Worm (Caenorhabditis elegans) whole organism, L3 larva: ENCODE data around the gene Y38H6C.8.

Experiments used
- R02D3.7 ChIP-seq: fragments of 150-350 bp; optimal IDR thresholded peaks from 2 replicates; lab custom pipeline; 2014; ENCODE audit warnings: missing biosample characterization, missing genetic modification characterization
- ZK546.5 ChIP-seq: sonication (generic microtip); optimal IDR thresholded peaks from 2 replicates; lab custom pipeline; 2017; ENCODE audit warnings: missing biosample characterization, missing genetic modification characterization
- aly-2 ChIP-seq: fragments of 150-350 bp; optimal IDR thresholded peaks from 2 replicates; lab custom pipeline; 2014; ENCODE audit warnings: missing biosample characterization, missing genetic modification characterization
- ama-1 ChIP-seq: fragments of 150-350 bp; optimal IDR thresholded peaks from 2 replicates; lab custom pipeline; 2018
- ceh-16 ChIP-seq: sonication (generic microtip); optimal IDR thresholded peaks from 2 replicates; lab custom pipeline; 2017; ENCODE audit warnings: missing biosample characterization, missing genetic modification characterization
- ceh-28 ChIP-seq: fragments of 150-350 bp; optimal IDR thresholded peaks from 2 replicates; lab custom pipeline; 2014; ENCODE audit warnings: missing biosample characterization, missing genetic modification reagents, missing genetic modification characterization
- ceh-9 ChIP-seq: sonication (generic microtip); optimal IDR thresholded peaks from 2 replicates; lab custom pipeline; 2018; ENCODE audit warnings: missing biosample characterization, missing genetic modification characterization
- daf-12 ChIP-seq: fragments of 150-350 bp; optimal IDR thresholded peaks from 2 replicates; lab custom pipeline; 2014; ENCODE audit warnings: missing biosample characterization, missing genetic modification reagents, missing genetic modification characterization
- egl-27 ChIP-seq: sonication (generic microtip); optimal IDR thresholded peaks from 4 replicates; lab custom pipeline; 2017; ENCODE audit warnings: missing biosample characterization, missing genetic modification reagents, missing genetic modification characterization
- egl-5 ChIP-seq: fragments of 150-350 bp; optimal IDR thresholded peaks from 2 replicates; lab custom pipeline; 2017; ENCODE audit warnings: missing biosample characterization, missing genetic modification reagents, missing genetic modification characterization, inconsistent platforms
- elt-1 ChIP-seq: fragments of 150-350 bp; optimal IDR thresholded peaks from 2 replicates; lab custom pipeline; 2014; ENCODE audit warnings: missing biosample characterization, missing genetic modification characterization
- elt-2 ChIP-seq: sonication (generic microtip); optimal IDR thresholded peaks from 2 replicates; lab custom pipeline; 2016; ENCODE audit warnings: missing genetic modification reagents, mild to moderate bottlenecking, missing genetic modification characterization, missing compliant biosample characterization
- eor-1 ChIP-seq, 2 experiments: fragments of 150-350 bp; optimal IDR thresholded peaks; 2 replicates each; lab custom pipeline; 2014 to 2018; ENCODE audit warnings: missing biosample characterization in 2 of 2, missing genetic modification characterization in 2 of 2
- fkh-10 ChIP-seq: sonication (generic microtip); optimal IDR thresholded peaks from 2 replicates; lab custom pipeline; 2017; ENCODE audit warnings: missing biosample characterization, missing genetic modification reagents, missing genetic modification characterization
- fos-1 ChIP-seq: fragments of 150-350 bp; optimal IDR thresholded peaks from 2 replicates; lab custom pipeline; 2014; ENCODE audit warnings: missing biosample characterization, missing genetic modification characterization
- hmg-11 ChIP-seq: sonication (generic microtip); optimal IDR thresholded peaks from 2 replicates; lab custom pipeline; 2016; ENCODE audit warnings: missing genetic modification characterization, missing compliant biosample characterization
- lin-15B ChIP-seq: fragments of 150-350 bp; optimal IDR thresholded peaks from 2 replicates; lab custom pipeline; 2014; ENCODE audit warnings: missing biosample characterization, missing genetic modification characterization
- lin-39 ChIP-seq: fragments of 150-350 bp; optimal IDR thresholded peaks from 2 replicates; lab custom pipeline; 2018; ENCODE audit warnings: missing biosample characterization, missing genetic modification reagents, missing genetic modification characterization
- mdl-1 ChIP-seq: fragments of 150-350 bp; optimal IDR thresholded peaks from 2 replicates; lab custom pipeline; 2014; ENCODE audit warnings: missing biosample characterization, missing genetic modification characterization
- mml-1 ChIP-seq: fragments of 150-350 bp; sonication (generic microtip); optimal IDR thresholded peaks from 3 replicates; lab custom pipeline; 2014; ENCODE audit warnings: missing biosample characterization, missing genetic modification characterization
- nfya-1 ChIP-seq: sonication (generic microtip); optimal IDR thresholded peaks from 2 replicates; lab custom pipeline; 2017; ENCODE audit warnings: missing genetic modification characterization, mild to moderate bottlenecking, missing compliant biosample characterization, antibody characterized with exemption, moderate library complexity; ENCODE audit not compliant: insufficient read depth
- nhr-12 ChIP-seq: fragments of 150-350 bp; optimal IDR thresholded peaks from 2 replicates; lab custom pipeline; 2014; ENCODE audit warnings: missing biosample characterization, missing genetic modification characterization
- nhr-23 ChIP-seq: fragments of 150-350 bp; optimal IDR thresholded peaks from 2 replicates; lab custom pipeline; 2014; ENCODE audit warnings: missing biosample characterization, missing genetic modification reagents, missing genetic modification characterization
- nhr-237 ChIP-seq: fragments of 150-350 bp; optimal IDR thresholded peaks from 2 replicates; lab custom pipeline; 2014; ENCODE audit warnings: missing biosample characterization, missing genetic modification characterization
- nhr-25 ChIP-seq: sonication (generic microtip); optimal IDR thresholded peaks from 2 replicates; lab custom pipeline; 2017; ENCODE audit warnings: missing biosample characterization, missing genetic modification characterization
- nhr-28 ChIP-seq: fragments of 150-350 bp; optimal IDR thresholded peaks from 2 replicates; lab custom pipeline; 2014; ENCODE audit warnings: missing biosample characterization, missing genetic modification characterization
- nhr-43 ChIP-seq: sonication (generic microtip); optimal IDR thresholded peaks from 2 replicates; lab custom pipeline; 2016; ENCODE audit warnings: mild to moderate bottlenecking, missing genetic modification characterization, missing compliant biosample characterization; ENCODE audit not compliant: poor library complexity, severe bottlenecking
- nhr-77 ChIP-seq: fragments of 150-350 bp; optimal IDR thresholded peaks from 2 replicates; lab custom pipeline; 2014; ENCODE audit warnings: missing biosample characterization, missing genetic modification characterization
- pha-4 ChIP-seq: fragments of 150-350 bp; optimal IDR thresholded peaks from 2 replicates; lab custom pipeline; 2014; ENCODE audit warnings: missing biosample characterization, missing genetic modification reagents, missing genetic modification characterization
- pqm-1 ChIP-seq: fragments of 150-350 bp; optimal IDR thresholded peaks from 2 replicates; lab custom pipeline; 2017; ENCODE audit warnings: missing biosample characterization, missing genetic modification characterization, inconsistent platforms
- skn-1 ChIP-seq: fragments of 150-350 bp; optimal IDR thresholded peaks from 2 replicates; lab custom pipeline; 2014; ENCODE audit warnings: missing biosample characterization, missing genetic modification characterization
- snpc-4 ChIP-seq: fragments of 150-350 bp; optimal IDR thresholded peaks from 2 replicates; lab custom pipeline; 2014; ENCODE audit warnings: missing biosample characterization, missing genetic modification characterization
- unc-39 ChIP-seq: sonication (generic microtip); optimal IDR thresholded peaks from 4 replicates; lab custom pipeline; 2017; ENCODE audit warnings: missing biosample characterization, missing genetic modification characterization
- unc-62 ChIP-seq: fragments of 150-350 bp; sonication (generic microtip); optimal IDR thresholded peaks from 4 replicates; lab custom pipeline; 2014; ENCODE audit warnings: missing biosample characterization, missing genetic modification reagents, missing genetic modification characterization
- zag-1 ChIP-seq: fragments of 150-350 bp; optimal IDR thresholded peaks from 2 replicates; lab custom pipeline; 2014; ENCODE audit warnings: missing biosample characterization, missing genetic modification characterization
- ztf-11 ChIP-seq: fragments of 150-350 bp; optimal IDR thresholded peaks from 2 replicates; lab custom pipeline; 2014; ENCODE audit warnings: missing biosample characterization, missing genetic modification characterization
- ztf-4 ChIP-seq: fragments of 150-350 bp; optimal IDR thresholded peaks from 2 replicates; lab custom pipeline; 2014; ENCODE audit warnings: missing biosample characterization, missing genetic modification characterization

Gene Y38H6C.8

DNA sequence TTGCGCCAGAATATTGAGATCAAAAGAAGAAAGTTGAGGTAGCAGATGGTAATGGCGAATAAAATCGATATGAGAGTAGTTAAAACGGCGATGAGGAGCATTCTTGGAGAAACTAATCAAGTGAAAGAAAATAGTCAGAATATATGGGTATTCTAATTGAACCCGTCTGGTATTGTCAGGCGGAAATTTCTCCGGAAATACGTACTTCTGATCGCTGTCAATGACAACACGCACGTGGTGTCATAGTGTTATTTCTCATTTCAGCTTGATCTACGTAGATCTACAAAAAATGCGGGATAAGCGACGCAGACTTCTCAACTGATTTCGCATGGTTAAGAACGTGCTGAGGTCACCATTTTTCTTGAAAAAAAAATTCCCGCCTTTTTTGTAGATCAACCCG lies 21.4 kb upstream of the Y38H6C.8 start, which contains the start of gene srbc-79:
Gene srbc-79 (minus strand): TSS at position 101 of the 400 bp plus-strand sequence.
- no peak for TF ChIP-seq unc-62
- TF ChIP-seq egl-27, result no peak
- no peak for TF ChIP-seq nhr-43 (tag; lab: Kevin White, UChicago)
- TF ChIP-seq skn-1 (tag; lab: Kevin White, UChicago), result no peak
- no peak for TF ChIP-seq elt-1
- no peak for TF ChIP-seq nfya-1 (tag; lab: Kevin White, UChicago)
- TF ChIP-seq egl-5 (tag; lab: Kevin White, UChicago), result no peak
- TF ChIP-seq pha-4 (tag; lab: Kevin White, UChicago), result no peak
- no peak for TF ChIP-seq pqm-1
- no peak for TF ChIP-seq eor-1 (tag; optimal IDR thresholded peaks at IDR 0.05; lab: Kevin White, UChicago)
- TF ChIP-seq snpc-4, result no peak
- no peak for TF ChIP-seq nhr-28 (tag; lab: Kevin White, UChicago)
- no peak for TF ChIP-seq ama-1 (lab: Kevin White, UChicago)
- no peak for TF ChIP-seq ZK546.5
- TF ChIP-seq nhr-12 (tag; lab: Kevin White, UChicago), result no peak

ce11 chrV:20493271-20494231 lies 20.2 kb upstream of the Y38H6C.8 start, which contains the start of gene B0250.5:
TSS of gene B0250.5 (plus strand) at chrV:20493924.
- TF ChIP-seq skn-1 (tag; lab: Kevin White, UChicago) (no peak), elt-2 (tag; lab: Kevin White, UChicago) (peak; percentile 27), nhr-77 (tag; lab: Kevin White, UChicago) (no peak), snpc-4 (no peak), unc-39 (tag; lab: Kevin White, UChicago) (no peak), nhr-28 (tag; lab: Kevin White, UChicago) (no peak), fos-1 (no peak), eor-1 (tag; optimal IDR thresholded peaks at IDR 0.05; lab: Kevin White, UChicago) (no peak), nhr-237 (tag; lab: Kevin White, UChicago) (no peak), R02D3.7 (tag; lab: Kevin White, UChicago) (no peak), ceh-28 (no peak), lin-15B (tag; lab: Kevin White, UChicago) (peak; percentile 3), ZK546.5 (no peak), fkh-10 (GFP tag; lab: Kevin White, UChicago) (no peak), nhr-25 (tag; lab: Kevin White, UChicago) (no peak), aly-2 (tag; lab: Kevin White, UChicago) (no peak), pqm-1 (no peak), lin-39 (tag; lab: Kevin White, UChicago) (no peak), unc-62 (no peak), hmg-11 (tag; lab: Kevin White, UChicago) (no peak), nfya-1 (tag; lab: Kevin White, UChicago) (peak; percentile 42), ztf-11 (tag; lab: Kevin White, UChicago) (no peak), mml-1 (tag; lab: Kevin White, UChicago) (no peak), ceh-16 (tag; lab: Kevin White, UChicago) (no peak), mdl-1 (tag; lab: Kevin White, UChicago) (no peak), ztf-4 (tag; lab: Kevin White, UChicago) (no peak), pha-4 (tag; lab: Kevin White, UChicago) (peak; percentile 21)

- TF ChIP-seq fkh-10 (GFP tag; lab: Kevin White, UChicago), result no peak
- TF ChIP-seq daf-12 (tag; lab: Kevin White, UChicago), result no peak
- TF ChIP-seq nhr-43 (tag; lab: Kevin White, UChicago), result peak; percentile 2
- TF ChIP-seq fos-1, result peak; percentile 54
- peak; percentile 51 for TF ChIP-seq elt-2 (tag; lab: Kevin White, UChicago)
- no peak for TF ChIP-seq nhr-25 (tag; lab: Kevin White, UChicago)
These were observed 16.2 kb upstream of the Y38H6C.8 start for ce11 chrV:20497537-20497936.

DNA sequence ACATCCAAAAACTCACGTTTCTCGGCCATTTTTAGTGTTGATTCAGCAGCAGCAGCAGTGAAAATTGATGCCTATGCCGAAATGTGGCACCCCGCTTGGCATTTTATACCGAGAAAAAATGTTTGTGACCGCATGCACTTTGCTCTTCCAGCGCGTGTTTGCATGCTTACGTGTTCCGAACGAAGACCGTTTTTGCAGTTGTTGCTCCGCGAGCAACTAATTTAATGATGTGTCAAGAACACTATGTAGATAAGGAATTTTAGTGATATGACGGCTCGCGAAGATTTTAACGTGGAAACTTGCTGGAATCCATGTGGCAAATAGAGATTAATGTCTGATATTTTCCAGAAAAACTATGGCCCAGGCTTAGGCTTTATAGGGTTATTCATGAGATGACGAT lies 14.8 kb upstream of the Y38H6C.8 start, which contains the start of gene dct-16:
Gene dct-16 (minus strand): TSS at position 78 of the 400 bp plus-strand sequence.
- no peak for TF ChIP-seq unc-62
- no peak for TF ChIP-seq hmg-11 (tag; lab: Kevin White, UChicago)
- TF ChIP-seq fkh-10 (GFP tag; lab: Kevin White, UChicago), result no peak
- peak; percentile 39 for TF ChIP-seq ama-1 (lab: Kevin White, UChicago)
- no peak for TF ChIP-seq pha-4 (tag; lab: Kevin White, UChicago)
- TF ChIP-seq nhr-23 (tag; lab: Kevin White, UChicago), result no peak
- no peak for TF ChIP-seq nhr-77 (tag; lab: Kevin White, UChicago)
- no peak for TF ChIP-seq ceh-9 (tag; lab: Kevin White, UChicago)
- peak; percentile 90 for TF ChIP-seq pqm-1
- no peak for TF ChIP-seq egl-27
- no peak for TF ChIP-seq nhr-12 (tag; lab: Kevin White, UChicago)
- TF ChIP-seq elt-2 (tag; lab: Kevin White, UChicago), result peak; percentile 97
- no peak for TF ChIP-seq nfya-1 (tag; lab: Kevin White, UChicago)
- no peak for TF ChIP-seq zag-1 (tag; lab: Kevin White, UChicago)
